Fruit fly (Drosophila melanogaster): Measurements from ENCODE around the gene AMPdeam.

DNA sequence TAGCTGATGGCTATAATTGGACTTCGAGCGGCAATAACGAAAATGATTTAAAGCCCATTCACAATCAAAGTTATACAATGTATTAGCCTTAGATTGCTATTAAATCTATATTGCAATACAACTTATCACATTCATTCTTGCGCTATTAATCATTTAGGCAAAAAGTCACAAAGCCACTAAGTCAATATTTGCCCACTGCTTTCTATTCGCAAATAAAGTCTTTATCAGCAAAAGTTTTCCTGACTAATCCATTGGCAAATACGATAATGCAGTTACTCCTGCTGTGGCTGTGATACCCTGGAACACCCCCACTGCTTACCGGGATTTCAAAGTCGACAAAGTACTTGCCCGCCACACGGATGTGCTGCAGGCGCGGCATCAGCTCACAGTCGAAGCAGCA, 31.6 kb downstream of the AMPdeam start:
- no peak for TF ChIP-seq psq (optimal IDR thresholded peaks at IDR 0.05)
- no peak for TF ChIP-seq Myc (optimal IDR thresholded peaks at IDR 0.05)
- TF ChIP-seq Sin3A (optimal IDR thresholded peaks at IDR 0.05), result no peak
- TF ChIP-seq ttk (optimal IDR thresholded peaks at IDR 0.05), result no peak
- no peak for TF ChIP-seq h (optimal IDR thresholded peaks at IDR 0.05)
- no peak for TF ChIP-seq insv (optimal IDR thresholded peaks at IDR 0.05)
